Worm (Caenorhabditis elegans): ENCODE measurements around the gene idpp-4.
A peak's percentile ranks its signal among the peaks of the same experiment; 100 is the strongest.

The idpp-4 gene

DNA sequence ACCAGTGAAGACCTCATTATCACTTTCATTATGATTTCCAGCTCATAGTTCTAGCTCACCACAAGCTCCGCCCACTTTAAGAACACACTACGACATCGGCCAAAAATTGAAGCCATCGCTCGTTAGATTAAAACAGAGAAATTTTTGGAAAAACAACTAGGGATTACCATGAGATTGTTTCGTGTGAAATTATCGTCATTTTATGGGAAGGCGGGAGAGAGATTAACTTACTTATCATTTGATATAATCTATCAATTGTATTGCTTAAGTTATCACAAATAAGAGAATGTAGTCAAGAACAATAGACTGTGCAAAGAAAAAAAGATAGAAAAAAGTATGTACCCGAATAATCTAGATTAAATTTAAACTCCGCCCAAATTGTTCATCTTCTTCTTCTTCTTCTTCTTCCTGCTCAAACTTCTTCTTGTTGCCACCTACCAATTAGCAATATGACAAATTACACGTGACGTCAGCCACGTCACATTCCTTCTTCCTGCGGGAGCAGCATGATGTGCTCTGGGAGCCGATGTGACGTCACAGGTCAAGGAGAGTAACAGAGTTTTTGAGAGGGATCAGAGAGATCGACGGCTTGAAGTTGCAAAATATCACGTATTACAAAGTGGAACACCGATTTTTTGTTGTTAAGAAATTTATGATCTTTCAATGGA, 21.0 kb upstream of the idpp-4 start, which contains the start of gene nep-26 (continued):
- TF ChIP-seq egl-13 (tag; optimal IDR thresholded peaks at IDR 0.05) = no peak
- peak in 1 of 3 experiments; percentile 11 for TF ChIP-seq dpl-1 (GFP tag; optimal IDR thresholded peaks at IDR 0.05)
- no peak for TF ChIP-seq nhr-237 (tag; optimal IDR thresholded peaks at IDR 0.05)
- TF ChIP-seq nhr-11 (tag; optimal IDR thresholded peaks at IDR 0.05) = peak; percentile 6
- peak; percentile 77 for TF ChIP-seq ztf-4 (tag; optimal IDR thresholded peaks at IDR 0.05)
- peak; percentile 41 for TF ChIP-seq lir-3 (tag; optimal IDR thresholded peaks at IDR 0.05; ENCODE audit: poor library complexity)
- TF ChIP-seq unc-30 (tag; optimal IDR thresholded peaks at IDR 0.05) = no peak

DNA sequence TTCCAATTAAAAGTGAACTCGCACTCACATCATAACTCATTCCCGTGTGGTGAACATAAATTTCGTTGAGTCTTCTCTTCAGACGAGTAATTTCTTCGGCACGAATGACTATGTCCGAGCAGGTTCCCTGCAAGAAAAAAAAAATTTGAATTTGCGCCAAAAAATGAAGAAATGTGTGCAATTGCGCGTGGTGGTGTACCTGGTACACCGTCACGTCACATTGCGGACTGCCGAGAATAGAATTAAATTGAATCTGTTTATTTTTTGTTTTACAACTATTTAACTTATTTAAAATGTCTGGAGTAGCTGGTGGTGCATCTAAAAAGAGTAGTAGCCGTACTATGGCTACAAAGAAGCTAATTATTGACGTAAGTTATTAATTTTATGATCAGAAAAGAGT, 20.3 kb upstream of the idpp-4 start, which contains the start of gene mdt-22:
Gene mdt-22, plus strand, starts transcription at position 263 of the 400 bp plus-strand sequence.
- peak; percentile 85 for TF ChIP-seq lin-15B (tag; optimal IDR thresholded peaks at IDR 0.05)
- TF ChIP-seq jun-1 (tag; optimal IDR thresholded peaks at IDR 0.05) = peak; percentile 55
- peak; percentile 69 for TF ChIP-seq nhr-90 (tag; optimal IDR thresholded peaks at IDR 0.05; ENCODE audit: poor library complexity)
- TF ChIP-seq fkh-4 (tag; optimal IDR thresholded peaks at IDR 0.05; ENCODE audit: borderline replicate concordance) = no peak
- TF ChIP-seq nhr-20 (tag; optimal IDR thresholded peaks at IDR 0.05) = peak; percentile 77
- peak; percentile 84 for TF ChIP-seq snu-23 (GFP tag; optimal IDR thresholded peaks at IDR 0.05)
- TF ChIP-seq ces-1 (GFP tag; optimal IDR thresholded peaks at IDR 0.05) = no peak
- peak; percentile 71 for TF ChIP-seq lin-14 (GFP tag; optimal IDR thresholded peaks at IDR 0.05)
- peak; percentile 91 for TF ChIP-seq mep-1 (tag; optimal IDR thresholded peaks at IDR 0.05)
- peak; percentile 83 for TF ChIP-seq C16A3.4 (tag; optimal IDR thresholded peaks at IDR 0.05)
- peak in 1 of 2 experiments; percentile 51 for TF ChIP-seq mdl-1 (tag; optimal IDR thresholded peaks at IDR 0.05)
- TF ChIP-seq dpl-1 (GFP tag; optimal IDR thresholded peaks at IDR 0.05) = peak; percentile 97 to 98 (median 97)
- no peak for TF ChIP-seq pag-3 (tag; optimal IDR thresholded peaks at IDR 0.05; ENCODE audit: borderline replicate concordance, insufficient read depth)
- no peak for TF ChIP-seq unc-30 (tag; optimal IDR thresholded peaks at IDR 0.05)
- TF ChIP-seq egl-13 (tag; optimal IDR thresholded peaks at IDR 0.05) = peak; percentile 66
- peak; percentile 87 to 97 for TF ChIP-seq efl-1 (optimal IDR thresholded peaks at IDR 0.05)
- peak; percentile 97 to 99 for TF ChIP-seq efl-1 (GFP tag; optimal IDR thresholded peaks at IDR 0.05 in 1 of 2)
- no peak for TF ChIP-seq nhr-237 (tag; optimal IDR thresholded peaks at IDR 0.05)
- TF ChIP-seq grh-1 (GFP tag; IDR thresholded peaks at IDR 0.05) = peak; percentile 41; the same call in 1 of the 2 replicates
- no peak for TF ChIP-seq ets-5 (GFP tag; IDR thresholded peaks at IDR 0.05)
- TF ChIP-seq sup-37 (GFP tag; optimal IDR thresholded peaks at IDR 0.05) = no peak
- no peak for TF ChIP-seq nhr-84 (tag; optimal IDR thresholded peaks at IDR 0.05)
- peak; percentile 52 for TF ChIP-seq blmp-1 (tag; optimal IDR thresholded peaks at IDR 0.05)
- TF ChIP-seq hpl-2 (GFP tag; optimal IDR thresholded peaks at IDR 0.05) = no peak
- peak; percentile 73 for TF ChIP-seq lir-3 (tag; optimal IDR thresholded peaks at IDR 0.05; ENCODE audit: poor library complexity)
- no peak for TF ChIP-seq nhr-76 (tag; optimal IDR thresholded peaks at IDR 0.05)
- TF ChIP-seq efl-3 (GFP tag; optimal IDR thresholded peaks at IDR 0.05) = peak; percentile 21
- peak; percentile 82 for TF ChIP-seq nhr-85 (tag)
- peak; percentile 72 for TF ChIP-seq mab-9 (GFP tag; IDR thresholded peaks at IDR 0.05)
- peak; percentile 81 for TF ChIP-seq nhr-19 (GFP tag; conservative IDR thresholded peaks at IDR 0.05)
- TF ChIP-seq ama-1 (optimal IDR thresholded peaks at IDR 0.05) = peak; percentile 27
- peak; percentile 79 to 88 (median 87) for TF ChIP-seq ceh-82 (tag; optimal IDR thresholded peaks at IDR 0.05)
- no peak for TF ChIP-seq pqm-1 (tag; optimal IDR thresholded peaks at IDR 0.05)
- TF ChIP-seq aha-1 (tag; optimal IDR thresholded peaks at IDR 0.05) = no peak
- peak; percentile 82 to 86 for TF ChIP-seq lsy-2 (tag; optimal IDR thresholded peaks at IDR 0.05)
- no peak for TF ChIP-seq nhr-11 (tag; optimal IDR thresholded peaks at IDR 0.05)
- TF ChIP-seq C34B4.2 (tag; optimal IDR thresholded peaks at IDR 0.05) = no peak
- peak; percentile 25 for TF ChIP-seq mef-2 (tag; optimal IDR thresholded peaks at IDR 0.05)
- TF ChIP-seq ceh-88 (GFP tag; IDR thresholded peaks at IDR 0.05) = no peak
- peak; percentile 78 for TF ChIP-seq isw-1 (GFP tag; IDR thresholded peaks at IDR 0.05)
- peak; percentile 99 for TF ChIP-seq F16B12.6 (tag; optimal IDR thresholded peaks at IDR 0.05)
- TF ChIP-seq hlh-4 (tag; optimal IDR thresholded peaks at IDR 0.05) = no peak
- no peak for TF ChIP-seq alr-1 (tag; optimal IDR thresholded peaks at IDR 0.05; ENCODE audit: borderline replicate concordance)
- TF ChIP-seq elt-3 (tag; optimal IDR thresholded peaks at IDR 0.05) = peak in 2 of 6 experiments; percentile 2 to 4
- peak; percentile 43; the same call in 1 of the 2 replicates for TF ChIP-seq unc-98 (GFP tag; IDR thresholded peaks at IDR 0.05)
- TF ChIP-seq fos-1 (tag; optimal IDR thresholded peaks at IDR 0.05) = no peak
- TF ChIP-seq rnt-1 (tag; optimal IDR thresholded peaks at IDR 0.05) = peak; percentile 89
- peak; percentile 68 for TF ChIP-seq nhr-77 (tag; optimal IDR thresholded peaks at IDR 0.05)

All from whole organism, L1 larva.